Fruit fly (Drosophila melanogaster) whole organism, embryonic: ENCODE data around the gene CG12521.

Source experiments
- Atf-2 ChIP-seq: fragments of 200-800 bp; sonication (Bioruptor generic); optimal IDR thresholded peaks from 2 replicates; lab custom pipeline; 2016; ENCODE audit warnings: missing biosample characterization, missing genetic modification characterization
- CG12391 ChIP-seq: fragments of 200-800 bp; sonication (Bioruptor generic); optimal IDR thresholded peaks from 3 replicates; lab custom pipeline; 2018; ENCODE audit warnings: missing biosample characterization, mild to moderate bottlenecking, missing genetic modification characterization, moderate library complexity
- CG12769 ChIP-seq: fragments of 200-800 bp; sonication (Bioruptor generic); optimal IDR thresholded peaks from 2 replicates; lab custom pipeline; 2019; ENCODE audit warnings: missing biosample characterization, mild to moderate bottlenecking, missing genetic modification characterization, moderate library complexity
- CG13624 ChIP-seq: fragments of 200-800 bp; sonication (Bioruptor generic); optimal IDR thresholded peaks from 2 replicates; lab custom pipeline; 2016; ENCODE audit warnings: missing biosample characterization, missing genetic modification characterization
- CG17912 ChIP-seq: fragments of 200-800 bp; sonication (Bioruptor generic); optimal IDR thresholded peaks from 2 replicates; lab custom pipeline; 2018; ENCODE audit warnings: missing biosample characterization, mild to moderate bottlenecking, missing genetic modification characterization
- CG18599 ChIP-seq: fragments of 200-800 bp; sonication (Bioruptor generic); optimal IDR thresholded peaks from 3 replicates; lab custom pipeline; 2017; ENCODE audit warnings: missing biosample characterization, missing genetic modification characterization, mild to moderate bottlenecking, moderate library complexity, missing genetic modification reagents
- CG18764 ChIP-seq: fragments of 200-800 bp; sonication (Bioruptor generic); optimal IDR thresholded peaks from 3 replicates; lab custom pipeline; 2016; ENCODE audit warnings: missing biosample characterization, missing genetic modification characterization
- CG3163 ChIP-seq: fragments of 200-800 bp; sonication (Bioruptor generic); optimal IDR thresholded peaks from 3 replicates; lab custom pipeline; 2016; ENCODE audit warnings: missing biosample characterization, missing genetic modification characterization
- CG3726 ChIP-seq: fragments of 200-800 bp; sonication (Bioruptor generic); IDR thresholded peaks from 3 replicates; pipeline ENCODE4, ENCODE4 v1.3.6; 2022; ENCODE audit warnings: missing biosample characterization, missing genetic modification characterization
- CG5953 ChIP-seq: fragments of 200-800 bp; sonication (Bioruptor generic); IDR thresholded peaks from 2 replicates; pipeline ENCODE4 v1.3.6; 2022; ENCODE audit warnings: missing biosample characterization, missing genetic modification characterization
- CG6175 ChIP-seq: fragments of 200-800 bp; sonication (Bioruptor generic); IDR thresholded peaks from 3 replicates; pipeline ENCODE4 v1.3.6; 2022; ENCODE audit warnings: missing biosample characterization, missing genetic modification characterization
- CG6854 ChIP-seq: fragments of 200-800 bp; sonication (Bioruptor generic); optimal IDR thresholded peaks from 3 replicates; lab custom pipeline; 2017; ENCODE audit warnings: missing biosample characterization, mild to moderate bottlenecking, missing genetic modification characterization
- CG7839 ChIP-seq: fragments of 200-800 bp; sonication (Bioruptor generic); optimal IDR thresholded peaks from 3 replicates; lab custom pipeline; 2018; ENCODE audit warnings: missing biosample characterization, mild to moderate bottlenecking, missing genetic modification characterization, moderate library complexity
- Drgx ChIP-seq: fragments of 200-800 bp; sonication (Bioruptor generic); IDR thresholded peaks from 2 replicates; pipeline ENCODE4 v1.3.6; 2022; ENCODE audit warnings: missing biosample characterization, missing genetic modification characterization
- Eip74EF ChIP-seq, 2 experiments: fragments of 200-800 bp in 1 of 2; fragments of >200 bp in 1 of 2; sonication (Bioruptor generic) in 1 of 2; optimal IDR thresholded peaks; 2 replicates each; lab custom pipeline; 2017 to 2019; ENCODE audit warnings: missing biosample characterization in 2 of 2, missing genetic modification characterization in 2 of 2, mild to moderate bottlenecking in 1 of 2, moderate library complexity in 1 of 2
- Fer1 ChIP-seq: fragments of 200-800 bp; sonication (Bioruptor generic); optimal IDR thresholded peaks from 2 replicates; lab custom pipeline; 2017; ENCODE audit warnings: missing biosample characterization, mild to moderate bottlenecking, missing genetic modification characterization
- H2.0 ChIP-seq: fragments of 200-800 bp; sonication (Bioruptor generic); IDR thresholded peaks from 2 replicates; pipeline ENCODE4 v1.3.6; 2022; ENCODE audit warnings: missing biosample characterization, missing genetic modification characterization
- Hand ChIP-seq: fragments of 200-800 bp; sonication (Bioruptor generic); optimal IDR thresholded peaks from 2 replicates; lab custom pipeline; 2017; ENCODE audit warnings: mild to moderate bottlenecking, missing biosample characterization, missing genetic modification reagents, missing genetic modification characterization
- Hmr ChIP-seq: fragments of 200-800 bp; sonication (Bioruptor generic); optimal IDR thresholded peaks from 3 replicates; lab custom pipeline; 2017; ENCODE audit warnings: mild to moderate bottlenecking, missing biosample characterization, missing genetic modification reagents, missing genetic modification characterization
- Hr51 ChIP-seq, 2 experiments: fragments of 200-800 bp; sonication (Bioruptor generic); optimal IDR thresholded peaks; 2 replicates in 1 of 2; 3 replicates in 1 of 2; lab custom pipeline; 2016 to 2018; ENCODE audit warnings: missing biosample characterization in 2 of 2, missing genetic modification characterization in 2 of 2, mild to moderate bottlenecking in 1 of 2, moderate library complexity in 1 of 2
- Hsf ChIP-seq: fragments of 200-800 bp; sonication (Bioruptor generic); optimal IDR thresholded peaks from 3 replicates; lab custom pipeline; 2016; ENCODE audit warnings: missing biosample characterization, missing genetic modification characterization
- NfI ChIP-seq: fragments of 200-800 bp; sonication (Bioruptor generic); optimal IDR thresholded peaks from 3 replicates; lab custom pipeline; 2018; ENCODE audit warnings: missing biosample characterization, mild to moderate bottlenecking, missing genetic modification characterization, moderate library complexity
- Rfx ChIP-seq: fragments of 200-800 bp; sonication (Bioruptor generic); IDR thresholded peaks from 2 replicates; pipeline ENCODE4 v1.3.6; 2022; ENCODE audit warnings: missing biosample characterization, missing genetic modification characterization
- Side ChIP-seq: fragments of 200-800 bp; sonication (Bioruptor generic); optimal IDR thresholded peaks from 2 replicates; lab custom pipeline; 2016; ENCODE audit warnings: missing biosample characterization, missing genetic modification characterization
- Vsx1 ChIP-seq: fragments of 200-800 bp; sonication (Bioruptor generic); optimal IDR thresholded peaks from 2 replicates; lab custom pipeline; 2017; ENCODE audit warnings: missing biosample characterization, mild to moderate bottlenecking, missing genetic modification characterization, missing genetic modification reagents
- amos ChIP-seq: fragments of 200-800 bp; sonication (Bioruptor generic); IDR thresholded peaks from 2 replicates; pipeline ENCODE4 v1.3.6; 2022; ENCODE audit warnings: missing biosample characterization, missing genetic modification characterization; ENCODE audit not compliant: partially characterized antibody
- ara ChIP-seq: fragments of 200-800 bp; sonication (Bioruptor generic); IDR thresholded peaks from 2 replicates; pipeline ENCODE4 v1.3.6; 2022; ENCODE audit warnings: missing biosample characterization, missing genetic modification characterization
- bcd ChIP-seq: fragments of 200-800 bp; sonication (Bioruptor generic); optimal IDR thresholded peaks from 2 replicates; lab custom pipeline; 2017; ENCODE audit warnings: missing biosample characterization, mild to moderate bottlenecking, missing genetic modification characterization
- caup ChIP-seq: fragments of 200-800 bp; sonication (Bioruptor generic); optimal IDR thresholded peaks from 3 replicates; lab custom pipeline; 2017; ENCODE audit warnings: missing biosample characterization, mild to moderate bottlenecking, missing genetic modification characterization, moderate library complexity; ENCODE audit not compliant: severe bottlenecking
- crc ChIP-seq: fragments of 200-800 bp; sonication (Bioruptor generic); optimal IDR thresholded peaks from 2 replicates; lab custom pipeline; 2016; ENCODE audit warnings: missing biosample characterization, missing genetic modification characterization
- cwo ChIP-seq: fragments of 200-800 bp; sonication (Bioruptor generic); optimal IDR thresholded peaks from 3 replicates; lab custom pipeline; 2017; ENCODE audit warnings: missing biosample characterization, missing genetic modification characterization, mild to moderate bottlenecking, moderate library complexity, missing genetic modification reagents
- da ChIP-seq: fragments of 200-800 bp; sonication (Bioruptor generic); optimal IDR thresholded peaks from 2 replicates; lab custom pipeline; 2016; ENCODE audit warnings: missing biosample characterization, missing genetic modification characterization
- dmrt99B ChIP-seq: fragments of 200-800 bp; sonication (Bioruptor generic); optimal IDR thresholded peaks from 2 replicates; lab custom pipeline; 2018; ENCODE audit warnings: missing biosample characterization, mild to moderate bottlenecking, missing genetic modification characterization, moderate library complexity
- esg ChIP-seq: fragments of 200-800 bp; sonication (Bioruptor generic); conservative IDR thresholded peaks from 2 replicates; pipeline ENCODE4 v1.3.6; 2022; ENCODE audit warnings: missing biosample characterization, missing genetic modification characterization
- gem ChIP-seq: fragments of 200-800 bp; sonication (Bioruptor generic); optimal IDR thresholded peaks from 2 replicates; lab custom pipeline; 2019; ENCODE audit warnings: missing biosample characterization, mild to moderate bottlenecking, missing genetic modification characterization, moderate library complexity
- gfzf ChIP-seq: fragments of 200-800 bp; sonication (Bioruptor generic); optimal IDR thresholded peaks from 2 replicates; lab custom pipeline; 2016; ENCODE audit warnings: missing biosample characterization, mild to moderate bottlenecking, missing genetic modification characterization, moderate library complexity
- klu ChIP-seq: fragments of 200-800 bp; sonication (Bioruptor generic); IDR thresholded peaks from 2 replicates; pipeline ENCODE4 v1.3.6; 2022; ENCODE audit warnings: missing biosample characterization, missing genetic modification characterization
- lab ChIP-seq: fragments of 200-800 bp; sonication (Bioruptor generic); optimal IDR thresholded peaks from 3 replicates; lab custom pipeline; 2017; ENCODE audit warnings: missing biosample characterization, missing genetic modification characterization, mild to moderate bottlenecking, moderate library complexity, missing genetic modification reagents
- pan ChIP-seq, 4 experiments: fragments of >200 bp in 3 of 4; fragments of 200-800 bp in 1 of 4; sonication (Bioruptor generic) in 1 of 4; optimal IDR thresholded peaks in 3 of 4; IDR thresholded peaks in 1 of 4; 2 replicates each; pipeline versions ENCODE4 v1.3.6 to Lab custom; 2017 to 2022; ENCODE audit warnings: missing biosample characterization in 2 of 4, missing genetic modification characterization in 2 of 4, mixed read lengths in 1 of 4
- pfk ChIP-seq: fragments of 200-800 bp; sonication (Bioruptor generic); optimal IDR thresholded peaks from 2 replicates; lab custom pipeline; 2018; ENCODE audit warnings: missing biosample characterization, mild to moderate bottlenecking, missing genetic modification characterization, moderate library complexity
- prd ChIP-seq, 3 experiments: fragments of >200 bp in 2 of 3; fragments of 200-800 bp in 1 of 3; sonication (Bioruptor generic) in 1 of 3; optimal IDR thresholded peaks in 2 of 3; IDR thresholded peaks in 1 of 3; 2 replicates in 2 of 3; 3 replicates in 1 of 3; pipeline versions ENCODE4 v1.3.6 to Lab custom; 2017 to 2022; ENCODE audit warnings: missing biosample characterization in 1 of 3, missing genetic modification characterization in 1 of 3
- scrt ChIP-seq: fragments of 200-800 bp; sonication (Bioruptor generic); optimal IDR thresholded peaks from 2 replicates; lab custom pipeline; 2018; ENCODE audit warnings: missing biosample characterization, mild to moderate bottlenecking, missing genetic modification characterization, moderate library complexity
- slbo ChIP-seq: fragments of 200-800 bp; sonication (Bioruptor generic); IDR thresholded peaks from 2 replicates; pipeline ENCODE4 v1.3.6; 2022; ENCODE audit warnings: missing biosample characterization, missing genetic modification characterization
- toy ChIP-seq: fragments of 200-800 bp; sonication (Bioruptor generic); IDR thresholded peaks from 2 replicates; pipeline ENCODE4 v1.3.6; 2022; ENCODE audit warnings: missing biosample characterization, missing genetic modification characterization
- wor ChIP-seq: fragments of 200-800 bp; sonication (Bioruptor generic); IDR thresholded peaks from 2 replicates; pipeline ENCODE4 v1.3.6; 2022; ENCODE audit warnings: missing biosample characterization, missing genetic modification characterization
- zfh2 ChIP-seq: fragments of 200-800 bp; sonication (Bioruptor generic); optimal IDR thresholded peaks from 2 replicates; lab custom pipeline; 2016; ENCODE audit warnings: missing biosample characterization, missing genetic modification characterization

CG12521 gene

dm6 chr3L:11874758-11875157 lies 27.2 kb upstream of the CG12521 start (continued):
- no peak for TF ChIP-seq wor
- TF ChIP-seq CG18764, result no peak
- TF ChIP-seq CG13624 (GFP tag; lab: Kevin White, UChicago), result no peak
- peak; percentile 4 for TF ChIP-seq gem (tag; lab: Kevin White, UChicago)
- 0 out of 2 replicates have a peak, but pooled peaks have one; percentile 10 for TF ChIP-seq esg (GFP tag; lab: Robert Waterston, UW)
- TF ChIP-seq Eip74EF (GFP tag; optimal IDR thresholded peaks at IDR 0.05; lab: Kevin White, UChicago), result no peak
- TF ChIP-seq cwo, result peak; percentile 8
- TF ChIP-seq prd (optimal IDR thresholded peaks at IDR 0.05; lab: Kevin White, UChicago), result no peak
- no peak for TF ChIP-seq prd (GFP tag; IDR thresholded peaks at IDR 0.05; lab: Robert Waterston, UW)

dm6 chr3L:11871205-11871604 lies 23.6 kb upstream of the CG12521 start, which contains the start of gene CG5906:
Gene CG5906 (minus strand): TSS chr3L:11871305.
- TF ChIP-seq H2.0 (GFP tag; lab: Robert Waterston, UW) (no peak), Atf-2 (no peak), CG5953 (no peak), pfk (GFP tag; lab: Kevin White, UChicago) (no peak), Hmr (GFP tag; lab: Kevin White, UChicago) (no peak), CG3726 (GFP tag; lab: Robert Waterston, UW) (no peak), CG6854 (no peak), amos (GFP tag; lab: Robert Waterston, UW) (no peak), dmrt99B (tag; lab: Kevin White, UChicago) (no peak), Side (GFP tag; lab: Kevin White, UChicago) (no peak), CG12391 (tag; lab: Kevin White, UChicago) (no peak), Hsf (GFP tag; lab: Kevin White, UChicago) (no peak)

dm6 chr3L:11869328-11869727 lies 21.7 kb upstream of the CG12521 start:
- peak; percentile 36 for TF ChIP-seq Fer1
- TF ChIP-seq crc (GFP tag; lab: Kevin White, UChicago), result no peak
- TF ChIP-seq CG6175 (GFP tag; lab: Robert Waterston, UW), result no peak
- TF ChIP-seq CG7839 (tag; lab: Kevin White, UChicago), result peak; percentile 15
- peak; percentile 51 for TF ChIP-seq CG12769 (tag; lab: Kevin White, UChicago)
- TF ChIP-seq scrt (GFP tag; lab: Kevin White, UChicago), result peak; percentile 13
- peak; percentile 39 for TF ChIP-seq lab (GFP tag; lab: Kevin White, UChicago)
- peak; percentile 39; the same call in 1 of the 2 replicates for TF ChIP-seq Rfx (GFP tag; lab: Robert Waterston, UW)
- peak in 1 of 2 experiments; percentile 25 for TF ChIP-seq Hr51 (GFP tag; optimal IDR thresholded peaks at IDR 0.05; lab: Kevin White, UChicago)
- no peak for TF ChIP-seq klu (GFP tag; lab: Robert Waterston, UW)
- peak; percentile 55 for TF ChIP-seq CG18599 (GFP tag; lab: Kevin White, UChicago)
- no peak for TF ChIP-seq pan (optimal IDR thresholded peaks at IDR 0.05; lab: Kevin White, UChicago)
- TF ChIP-seq pan (GFP tag; optimal IDR thresholded peaks at IDR 0.05 in 1 of 2, IDR thresholded peaks at IDR 0.05 in 1 of 2), result peak in 1 of 2 experiments; percentile 25
- no peak for TF ChIP-seq toy (GFP tag; lab: Robert Waterston, UW)
- peak; percentile 11 for TF ChIP-seq dmrt99B (tag; lab: Kevin White, UChicago)
- no peak for TF ChIP-seq CG17912 (GFP tag; lab: Kevin White, UChicago)
- peak; percentile 55 for TF ChIP-seq slbo (GFP tag; lab: Robert Waterston, UW)
- no peak for TF ChIP-seq Drgx (GFP tag; lab: Robert Waterston, UW)
- TF ChIP-seq CG3163, result no peak
- TF ChIP-seq NfI (GFP tag; lab: Kevin White, UChicago), result peak; percentile 3
- no peak for TF ChIP-seq gfzf (GFP tag; lab: Kevin White, UChicago)
- no peak for TF ChIP-seq caup (GFP tag; lab: Kevin White, UChicago)
- TF ChIP-seq bcd (GFP tag; lab: Kevin White, UChicago), result peak; percentile 1
- peak; percentile 39 for TF ChIP-seq Hand
- no peak for TF ChIP-seq da (GFP tag; lab: Kevin White, UChicago)
- peak; percentile 16 for TF ChIP-seq cwo
- no peak for TF ChIP-seq ara (GFP tag; lab: Robert Waterston, UW)
- no peak for TF ChIP-seq zfh2 (GFP tag; lab: Kevin White, UChicago)
- no peak for TF ChIP-seq Vsx1
